Fruit fly (Drosophila melanogaster) Kc167 (cell line): ENCODE results near the gene CG13775.

Experiments
- h ChIP-seq: fragments of >200 bp; optimal IDR thresholded peaks from 3 replicates; lab custom pipeline; 2018; ENCODE audit warnings: missing external identifiers
- insv ChIP-seq: fragments of >200 bp; optimal IDR thresholded peaks from 3 replicates; lab custom pipeline; 2018; ENCODE audit warnings: missing external identifiers

DNA sequence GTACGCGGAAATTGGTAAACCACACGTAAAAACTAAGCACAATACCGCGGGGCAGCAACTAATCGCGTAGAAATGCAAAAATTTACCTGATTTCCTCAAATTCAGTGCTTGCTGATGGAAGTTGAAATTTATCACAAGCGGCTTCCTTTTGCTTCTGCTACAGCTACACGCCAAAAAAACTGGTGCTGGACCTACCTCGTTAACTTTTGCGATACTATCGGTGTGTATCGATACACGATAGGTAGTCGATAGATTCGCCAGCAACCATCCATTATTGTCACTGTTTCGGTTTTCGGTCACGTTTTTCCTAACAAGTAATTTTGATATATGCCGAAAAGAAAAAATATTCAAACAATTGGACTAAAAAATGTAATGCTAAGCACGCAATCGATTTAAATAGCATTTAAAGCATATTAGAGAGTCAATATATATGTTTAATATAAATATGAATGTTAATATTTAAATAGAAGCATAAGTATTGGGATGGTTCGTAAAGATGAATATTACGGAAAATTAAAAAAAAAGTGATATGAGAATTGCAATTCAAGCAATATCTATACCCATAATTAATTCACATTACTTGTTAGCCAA, 10.8 kb upstream of the CG13775 start, which contains the start of gene Sumo:
- TF ChIP-seq insv (no peak), h (lab: Kevin White, UChicago) (no peak)
